Fruit fly (Drosophila melanogaster) whole organism, wandering third instar larva: ENCODE measurements around the gene Irc.

ENCODE experiments used
- Dif ChIP-seq: fragments of 200-275, 200-300 bp; sonication (Bioruptor generic); optimal IDR thresholded peaks from 2 replicates; lab custom pipeline; 2018; ENCODE audit warnings: missing biosample characterization, missing genetic modification characterization; ENCODE audit not compliant: partially characterized antibody
- brk ChIP-seq: fragments of 200-800 bp; sonication (Bioruptor generic); optimal IDR thresholded peaks from 2 replicates; lab custom pipeline; 2016; ENCODE audit warnings: missing biosample characterization, mild to moderate bottlenecking, missing genetic modification characterization
- h ChIP-seq: fragments of 200-800 bp; sonication (Bioruptor generic); optimal IDR thresholded peaks from 3 replicates; lab custom pipeline; 2016; ENCODE audit warnings: missing biosample characterization, mild to moderate bottlenecking, missing genetic modification characterization
- psq ChIP-seq: fragments of 200-800 bp; sonication (Bioruptor generic); optimal IDR thresholded peaks from 3 replicates; lab custom pipeline; 2017; ENCODE audit warnings: missing biosample characterization, mild to moderate bottlenecking, missing genetic modification characterization, moderate library complexity
- tai ChIP-seq: sonication (Bioruptor generic); optimal IDR thresholded peaks from 2 replicates; lab custom pipeline; 2016; ENCODE audit warnings: missing biosample characterization, missing genetic modification characterization
- usp ChIP-seq: fragments of >200 bp; optimal IDR thresholded peaks from 2 replicates; lab custom pipeline; 2017; ENCODE audit warnings: missing biosample characterization, missing genetic modification characterization

DNA sequence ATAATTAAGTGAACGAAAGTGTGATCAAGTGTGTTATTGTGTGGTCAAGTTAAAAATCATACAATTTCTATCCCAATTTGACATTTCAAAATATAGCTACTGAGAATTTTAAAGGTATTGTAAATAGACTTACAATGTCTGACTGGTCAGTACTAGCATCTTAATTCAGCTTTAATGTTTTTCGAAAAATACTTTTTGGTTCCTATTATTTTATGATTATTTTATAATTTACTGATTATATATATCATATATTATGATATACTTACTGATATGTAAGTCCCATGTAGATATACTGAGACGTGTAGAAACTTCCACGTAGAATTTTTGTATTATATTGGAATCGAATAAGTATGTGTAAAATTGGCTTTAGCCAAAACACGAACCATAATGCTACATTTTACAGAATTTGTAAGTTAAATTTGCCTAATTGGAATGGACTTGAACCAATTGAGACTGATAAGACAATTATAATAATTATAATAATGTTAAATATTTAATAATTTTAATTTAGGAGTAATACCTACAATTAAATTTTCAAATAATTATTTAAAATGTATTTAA is 24.9 kb upstream of the Irc start, which contains the start of gene Actn3:
- no peak for TF ChIP-seq h (GFP tag; lab: Kevin White, UChicago)
- TF ChIP-seq brk (GFP tag; lab: Kevin White, UChicago): no peak
- TF ChIP-seq psq (GFP tag; lab: Kevin White, UChicago): no peak
- TF ChIP-seq tai (GFP tag; lab: Kevin White, UChicago): no peak
- TF ChIP-seq Dif: no peak
- no peak for TF ChIP-seq usp
